Fruit fly (Drosophila melanogaster) whole organism, embryonic: Measurements from ENCODE around the gene Cyp313a1.

Experiments used
- CG17568 ChIP-seq: fragments of 200-800 bp; sonication (Bioruptor generic); optimal IDR thresholded peaks from 2 replicates; lab custom pipeline; 2018; ENCODE audit warnings: missing biosample characterization, mild to moderate bottlenecking, missing genetic modification characterization, moderate library complexity
- CG32767 ChIP-seq: fragments of 200-800 bp; sonication (Bioruptor generic); IDR thresholded peaks from 2 replicates; pipeline ENCODE4 v1.3.6; 2022; ENCODE audit warnings: missing biosample characterization, missing genetic modification characterization
- CG3407 ChIP-seq: fragments of 200-800 bp; sonication (Bioruptor generic); optimal IDR thresholded peaks from 2 replicates; lab custom pipeline; 2018; ENCODE audit warnings: missing biosample characterization, mild to moderate bottlenecking, missing genetic modification characterization
- bigmax ChIP-seq: fragments of 200-800 bp; sonication (Bioruptor generic); optimal IDR thresholded peaks from 2 replicates; lab custom pipeline; 2018; ENCODE audit warnings: missing biosample characterization, mild to moderate bottlenecking, missing genetic modification characterization
- ci ChIP-seq: fragments of 200-800 bp; sonication (Bioruptor generic); IDR thresholded peaks from 3 replicates; pipeline ENCODE4 v1.3.6; 2022; ENCODE audit warnings: missing biosample characterization, missing genetic modification characterization
- fd102C ChIP-seq: fragments of 200-800 bp; sonication (Bioruptor generic); optimal IDR thresholded peaks from 2 replicates; lab custom pipeline; 2018; ENCODE audit warnings: missing biosample characterization, mild to moderate bottlenecking, missing genetic modification characterization, moderate library complexity
- fd96Cb ChIP-seq: fragments of 200-800 bp; sonication (Bioruptor generic); optimal IDR thresholded peaks from 2 replicates; lab custom pipeline; 2018; ENCODE audit warnings: missing biosample characterization, mild to moderate bottlenecking, missing genetic modification characterization, moderate library complexity
- salm ChIP-seq: fragments of 200-800 bp; sonication (Bioruptor generic); optimal IDR thresholded peaks from 2 replicates; lab custom pipeline; 2018; ENCODE audit warnings: missing biosample characterization, mild to moderate bottlenecking, missing genetic modification characterization
- ssp ChIP-seq: fragments of 200-800 bp; sonication (Bioruptor generic); IDR thresholded peaks from 2 replicates; pipeline ENCODE4 v1.3.6; 2022; ENCODE audit warnings: missing biosample characterization, missing genetic modification characterization
- usp ChIP-seq: fragments of >200 bp; optimal IDR thresholded peaks from 2 replicates; lab custom pipeline; 2017; ENCODE audit warnings: missing biosample characterization, missing genetic modification characterization
- vvl ChIP-seq: fragments of 200-800 bp; sonication (Bioruptor generic); IDR thresholded peaks from 2 replicates; pipeline ENCODE4 v1.3.6; 2022; ENCODE audit warnings: missing biosample characterization, missing genetic modification characterization
- yki ChIP-seq: fragments of >200 bp; optimal IDR thresholded peaks from 3 replicates; lab custom pipeline; 2018

DNA sequence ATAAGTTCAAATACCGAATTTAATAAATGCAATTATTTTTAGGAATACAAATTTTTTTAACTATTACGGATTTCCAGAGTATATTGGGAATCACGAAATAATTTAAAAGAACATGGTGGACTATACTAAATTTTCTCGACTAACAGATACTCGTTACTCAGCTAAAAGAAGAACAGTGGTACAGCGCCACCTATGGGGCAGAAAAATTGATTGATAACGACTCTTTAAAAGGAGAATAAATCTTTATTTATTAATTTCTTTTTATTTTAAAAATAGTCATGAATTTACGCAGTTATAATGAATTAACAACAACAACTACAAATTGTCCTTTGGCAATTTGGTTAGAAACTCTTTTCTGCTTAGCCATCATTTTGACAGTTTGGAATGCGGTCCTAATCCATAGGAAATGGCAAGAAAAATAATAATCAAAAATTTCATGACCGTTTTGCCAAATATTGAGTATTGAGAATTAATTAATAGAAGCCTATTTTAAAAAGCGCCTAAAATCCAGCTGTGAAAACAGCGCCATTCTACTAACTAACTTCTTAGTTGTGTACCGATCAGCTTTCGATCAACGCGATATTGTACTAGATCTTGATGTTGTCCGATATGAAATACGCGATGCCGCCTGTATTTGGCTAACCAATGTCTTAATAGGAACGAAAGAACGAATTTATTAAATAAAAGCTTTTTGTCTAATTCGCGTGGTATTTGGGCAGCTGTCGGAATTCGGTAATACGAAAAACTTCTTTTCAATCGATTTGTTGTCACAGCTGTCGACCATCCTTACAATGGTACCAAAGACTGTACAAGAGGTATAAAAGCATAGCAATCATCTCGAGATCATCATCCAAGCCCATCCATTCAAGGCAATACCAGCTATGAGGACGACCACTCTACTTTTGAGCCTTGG, 44.5 kb downstream of the Cyp313a1 start, which contains the start of gene CG14852:
- TF ChIP-seq usp (GFP tag; lab: Kevin White, UChicago) (no peak), CG17568 (GFP tag; lab: Kevin White, UChicago) (no peak), CG3407 (GFP tag; lab: Kevin White, UChicago) (no peak), ssp (no peak), fd102C (no peak), vvl (GFP tag; lab: Robert Waterston, UW) (no peak), yki (lab: Kevin White, UChicago) (no peak), ci (no peak), bigmax (GFP tag; lab: Kevin White, UChicago) (no peak), fd96Cb (no peak), salm (tag; lab: Kevin White, UChicago) (no peak), CG32767 (GFP tag; lab: Robert Waterston, UW) (no peak)
